Fruit fly (Drosophila melanogaster) whole organism, prepupa: ENCODE data around the gene CG14961.

Source experiments
- Blimp-1 ChIP-seq: fragments of 200-800 bp; sonication (Bioruptor generic); optimal IDR thresholded peaks from 3 replicates; lab custom pipeline; 2017; ENCODE audit warnings: missing biosample characterization, missing genetic modification characterization, mild to moderate bottlenecking, moderate library complexity, missing genetic modification reagents
- CG10631 ChIP-seq: fragments of 200-800 bp; sonication (Bioruptor generic); optimal IDR thresholded peaks from 2 replicates; lab custom pipeline; 2016; ENCODE audit warnings: missing biosample characterization, missing genetic modification characterization
- CG11294 ChIP-seq: fragments of 200-800 bp; sonication (Bioruptor generic); IDR thresholded peaks from 2 replicates; pipeline ENCODE4 v1.3.6; 2022; ENCODE audit warnings: missing biosample characterization, missing genetic modification characterization
- CG11762 ChIP-seq: fragments of 200-800 bp; sonication (Bioruptor generic); optimal IDR thresholded peaks from 3 replicates; lab custom pipeline; 2016; ENCODE audit warnings: missing biosample characterization, missing genetic modification characterization; ENCODE audit not compliant: insufficient read depth
- CG11902 ChIP-seq: fragments of 200-800 bp; sonication (Bioruptor generic); optimal IDR thresholded peaks from 3 replicates; lab custom pipeline; 2016; ENCODE audit warnings: missing biosample characterization, missing genetic modification characterization
- CG15336 ChIP-seq: fragments of 200-800 bp; sonication (Bioruptor generic); IDR thresholded peaks from 2 replicates; pipeline ENCODE4 v1.3.6; 2022; ENCODE audit warnings: missing biosample characterization, missing genetic modification characterization
- CG1621 ChIP-seq: fragments of 200-800 bp; sonication (Bioruptor generic); optimal IDR thresholded peaks from 3 replicates; lab custom pipeline; 2018; ENCODE audit warnings: missing biosample characterization, mild to moderate bottlenecking, missing genetic modification characterization
- CG16779 ChIP-seq: fragments of 200-800 bp; sonication (Bioruptor generic); optimal IDR thresholded peaks from 3 replicates; lab custom pipeline; 2017; ENCODE audit warnings: missing biosample characterization, mild to moderate bottlenecking, missing genetic modification characterization
- CG3032 ChIP-seq: fragments of 200-800 bp; optimal IDR thresholded peaks from 2 replicates; lab custom pipeline; 2019; ENCODE audit warnings: missing biosample characterization, mild to moderate bottlenecking, missing genetic modification characterization, moderate library complexity
- CG31627 ChIP-seq: fragments of 200-800 bp; sonication (Bioruptor generic); optimal IDR thresholded peaks from 3 replicates; lab custom pipeline; 2016; ENCODE audit warnings: missing biosample characterization, missing genetic modification characterization
- CG32006 ChIP-seq: fragments of 200-800 bp; sonication (Bioruptor generic); optimal IDR thresholded peaks from 3 replicates; lab custom pipeline; 2017; ENCODE audit warnings: missing biosample characterization, mild to moderate bottlenecking, missing genetic modification characterization
- CG34406 ChIP-seq: fragments of 200-800 bp; sonication (Bioruptor generic); optimal IDR thresholded peaks from 3 replicates; lab custom pipeline; 2016; ENCODE audit warnings: missing biosample characterization, missing genetic modification characterization
- CG3919 ChIP-seq: fragments of 200-800 bp; sonication (Bioruptor generic); optimal IDR thresholded peaks from 3 replicates; lab custom pipeline; 2016; ENCODE audit warnings: missing biosample characterization, missing genetic modification characterization
- CG6163 ChIP-seq: fragments of 200-800 bp; sonication (Bioruptor generic); IDR thresholded peaks from 3 replicates; pipeline ENCODE4 v1.3.6; 2022; ENCODE audit warnings: missing biosample characterization, missing genetic modification characterization
- CG6276 ChIP-seq: fragments of 200-800 bp; sonication (Bioruptor generic); optimal IDR thresholded peaks from 2 replicates; lab custom pipeline; 2017; ENCODE audit warnings: missing biosample characterization, mild to moderate bottlenecking, missing genetic modification characterization
- CG6808 ChIP-seq: fragments of 200-800 bp; sonication (Bioruptor generic); optimal IDR thresholded peaks from 3 replicates; lab custom pipeline; 2017; ENCODE audit warnings: missing biosample characterization, missing genetic modification characterization, mild to moderate bottlenecking, moderate library complexity, missing genetic modification reagents
- CG6854 ChIP-seq: fragments of 200-800 bp; sonication (Bioruptor generic); optimal IDR thresholded peaks from 2 replicates; lab custom pipeline; 2017; ENCODE audit warnings: missing biosample characterization, mild to moderate bottlenecking, missing genetic modification characterization
- CG8119 ChIP-seq: fragments of 200-800 bp; sonication (Bioruptor generic); IDR thresholded peaks from 3 replicates; pipeline ENCODE4 v1.3.6; 2022; ENCODE audit warnings: missing biosample characterization, missing genetic modification characterization
- CG8319 ChIP-seq: fragments of 200-800 bp; sonication (Bioruptor generic); optimal IDR thresholded peaks from 3 replicates; lab custom pipeline; 2016; ENCODE audit warnings: missing biosample characterization, missing genetic modification characterization
- CG8632 ChIP-seq: fragments of 200-800 bp; sonication (Bioruptor generic); optimal IDR thresholded peaks from 3 replicates; lab custom pipeline; 2016; ENCODE audit warnings: missing biosample characterization, missing genetic modification characterization
- CG9139 ChIP-seq: fragments of 200-800 bp; sonication (Bioruptor generic); optimal IDR thresholded peaks from 3 replicates; lab custom pipeline; 2017; ENCODE audit warnings: missing biosample characterization, mild to moderate bottlenecking, missing genetic modification characterization
- Eip75B ChIP-seq: fragments of 200-800 bp; sonication (Bioruptor generic); optimal IDR thresholded peaks from 3 replicates; lab custom pipeline; 2016; ENCODE audit warnings: missing biosample characterization, missing genetic modification characterization
- Eip78C ChIP-seq: fragments of 200-800 bp; sonication (Bioruptor generic); peaks from one replicate; lab custom pipeline; 2016; ENCODE audit warnings: missing biosample characterization, missing genetic modification characterization
- Eip93F ChIP-seq: fragments of 200-800 bp; sonication (Bioruptor generic); optimal IDR thresholded peaks from 2 replicates; lab custom pipeline; 2016; ENCODE audit warnings: missing biosample characterization, mild to moderate bottlenecking, missing genetic modification characterization
- Ets21C ChIP-seq: fragments of 200-800 bp; sonication (Bioruptor generic); optimal IDR thresholded peaks from 3 replicates; lab custom pipeline; 2016; ENCODE audit warnings: missing biosample characterization, missing genetic modification characterization
- Ets96B ChIP-seq: fragments of 200-800 bp; optimal IDR thresholded peaks from 2 replicates; lab custom pipeline; 2019; ENCODE audit warnings: missing biosample characterization, mild to moderate bottlenecking, missing genetic modification characterization, moderate library complexity
- Hr38 ChIP-seq: sonication (Bioruptor generic); optimal IDR thresholded peaks from 2 replicates; lab custom pipeline; 2016; ENCODE audit warnings: missing biosample characterization, missing genetic modification characterization
- Lpt ChIP-seq: fragments of 200-800 bp; sonication (Bioruptor generic); optimal IDR thresholded peaks from 3 replicates; lab custom pipeline; 2016; ENCODE audit warnings: missing biosample characterization, missing genetic modification characterization
- Met ChIP-seq: fragments of 200-800 bp; sonication (Bioruptor generic); optimal IDR thresholded peaks from 3 replicates; lab custom pipeline; 2016; ENCODE audit warnings: missing biosample characterization, missing genetic modification characterization
- OdsH ChIP-seq: fragments of 200-800 bp; sonication (Bioruptor generic); optimal IDR thresholded peaks from 3 replicates; lab custom pipeline; 2016; ENCODE audit warnings: missing biosample characterization, missing genetic modification characterization
- Smox ChIP-seq: fragments of 200-800 bp; sonication (Bioruptor generic); optimal IDR thresholded peaks from 3 replicates; lab custom pipeline; 2016; ENCODE audit warnings: missing biosample characterization, missing genetic modification characterization
- Sox102F ChIP-seq: fragments of 200-800 bp; sonication (Bioruptor generic); optimal IDR thresholded peaks from 2 replicates; lab custom pipeline; 2016; ENCODE audit warnings: missing biosample characterization, mild to moderate bottlenecking, missing genetic modification characterization
- Sox14 ChIP-seq: fragments of 200-800 bp; sonication (Bioruptor generic); optimal IDR thresholded peaks from 3 replicates; lab custom pipeline; 2016; ENCODE audit warnings: missing biosample characterization, missing genetic modification characterization
- Sox15 ChIP-seq: fragments of 200-800 bp; sonication (Bioruptor generic); optimal IDR thresholded peaks from 3 replicates; lab custom pipeline; 2016; ENCODE audit warnings: missing biosample characterization, missing genetic modification characterization
- achi ChIP-seq: fragments of 200-800 bp; sonication (Bioruptor generic); optimal IDR thresholded peaks from 3 replicates; lab custom pipeline; 2016; ENCODE audit warnings: missing biosample characterization, missing genetic modification characterization
- acj6 ChIP-seq: fragments of 200-800 bp; sonication (Bioruptor generic); optimal IDR thresholded peaks from 3 replicates; lab custom pipeline; 2016; ENCODE audit warnings: missing biosample characterization, missing genetic modification characterization
- cyc ChIP-seq: fragments of 200-800 bp; sonication (Bioruptor generic); optimal IDR thresholded peaks from 3 replicates; lab custom pipeline; 2016; ENCODE audit warnings: missing biosample characterization, missing genetic modification characterization
- dac ChIP-seq: fragments of 200-800 bp; sonication (Bioruptor generic); optimal IDR thresholded peaks from 2 replicates; lab custom pipeline; 2017; ENCODE audit warnings: missing biosample characterization, mild to moderate bottlenecking, missing genetic modification characterization
- dsx ChIP-seq: fragments of 200-800 bp; optimal IDR thresholded peaks from 3 replicates; lab custom pipeline; 2019; ENCODE audit warnings: missing biosample characterization, mild to moderate bottlenecking, missing genetic modification characterization, moderate library complexity; ENCODE audit not compliant: poor library complexity, severe bottlenecking
- eg ChIP-seq: fragments of 200-800 bp; sonication (Bioruptor generic); IDR thresholded peaks from 3 replicates; pipeline ENCODE4 v1.3.6; 2022; ENCODE audit warnings: missing biosample characterization, missing genetic modification characterization
- esn ChIP-seq: fragments of 200-800 bp; sonication (Bioruptor generic); optimal IDR thresholded peaks from 2 replicates; lab custom pipeline; 2016; ENCODE audit warnings: missing biosample characterization, mild to moderate bottlenecking, missing genetic modification characterization, moderate library complexity
- fd59A ChIP-seq: fragments of 200-800 bp; sonication (Bioruptor generic); optimal IDR thresholded peaks from 2 replicates; lab custom pipeline; 2017; ENCODE audit warnings: missing biosample characterization, mild to moderate bottlenecking, missing genetic modification characterization, missing genetic modification reagents
- fd85E ChIP-seq: fragments of 200-800 bp; sonication (Bioruptor generic); optimal IDR thresholded peaks from 3 replicates; lab custom pipeline; 2016; ENCODE audit warnings: missing biosample characterization, missing genetic modification characterization
- fkh ChIP-seq: fragments of 200-800 bp; sonication (Bioruptor generic); optimal IDR thresholded peaks from 3 replicates; lab custom pipeline; 2017; ENCODE audit warnings: missing biosample characterization, mild to moderate bottlenecking, missing genetic modification characterization, moderate library complexity
- net ChIP-seq: fragments of 200-800 bp; sonication (Bioruptor generic); optimal IDR thresholded peaks from 3 replicates; lab custom pipeline; 2016; ENCODE audit warnings: missing biosample characterization, missing genetic modification characterization
- pdm3 ChIP-seq: fragments of 200-800 bp; sonication (Bioruptor generic); optimal IDR thresholded peaks from 3 replicates; lab custom pipeline; 2016; ENCODE audit warnings: missing biosample characterization, missing genetic modification characterization
- salr ChIP-seq, 2 experiments: fragments of 200-800 bp; sonication (Bioruptor generic); optimal IDR thresholded peaks; 3 replicates each; lab custom pipeline; 2016 to 2018; ENCODE audit warnings: missing biosample characterization in 2 of 2, missing genetic modification characterization in 2 of 2, mild to moderate bottlenecking in 1 of 2
- spab ChIP-seq: fragments of 200-800 bp; sonication (Bioruptor generic); optimal IDR thresholded peaks from 2 replicates; lab custom pipeline; 2017; ENCODE audit warnings: missing biosample characterization, mild to moderate bottlenecking, missing genetic modification characterization, missing genetic modification reagents
- ss ChIP-seq, 2 experiments: fragments of 200-800 bp; sonication (Bioruptor generic); optimal IDR thresholded peaks; 2 replicates in 1 of 2; 3 replicates in 1 of 2; lab custom pipeline; 2017 to 2018; ENCODE audit warnings: mild to moderate bottlenecking in 2 of 2, missing biosample characterization in 2 of 2, missing genetic modification characterization in 2 of 2, moderate library complexity in 1 of 2
- svp ChIP-seq: fragments of 200-800 bp; sonication (Bioruptor generic); peaks from one replicate; lab custom pipeline; 2016; ENCODE audit warnings: missing biosample characterization, missing genetic modification characterization
- topi ChIP-seq: fragments of 200-800 bp; sonication (Bioruptor generic); optimal IDR thresholded peaks from 3 replicates; lab custom pipeline; 2016; ENCODE audit warnings: missing biosample characterization, missing genetic modification characterization
- vri ChIP-seq: fragments of 200-800 bp; sonication (Bioruptor generic); optimal IDR thresholded peaks from 3 replicates; lab custom pipeline; 2016; ENCODE audit warnings: missing biosample characterization, mild to moderate bottlenecking, missing genetic modification characterization

CG14961 gene

DNA sequence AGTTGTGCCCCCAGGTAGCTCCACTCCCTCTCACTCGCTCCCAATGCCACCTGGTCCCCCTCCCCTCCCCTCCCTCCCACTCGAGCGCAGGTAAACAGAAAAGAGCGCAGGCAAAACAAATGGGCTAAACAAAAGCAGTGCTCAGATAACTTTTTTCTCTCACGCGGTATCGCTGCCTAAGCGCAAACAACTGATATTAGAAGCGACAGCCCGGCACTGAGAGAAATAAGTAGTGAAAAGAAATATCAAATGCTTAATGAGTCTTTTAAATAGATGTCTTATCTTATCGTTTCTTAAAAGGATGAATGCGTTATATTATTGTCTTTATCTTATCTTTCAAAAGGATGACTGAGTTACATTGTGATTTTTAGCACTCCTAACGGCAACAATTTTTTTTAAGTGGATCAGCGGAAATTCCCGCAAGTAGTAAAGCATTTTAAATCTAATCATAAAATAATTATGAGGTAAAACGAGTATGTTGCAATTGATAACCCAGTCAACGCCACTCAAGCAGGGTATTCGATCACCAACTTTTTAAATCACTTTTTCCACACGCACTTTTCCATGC is 28.6 kb upstream of the CG14961 start:
- TF ChIP-seq pdm3 (GFP tag; lab: Kevin White, UChicago): peak; percentile 52
- peak; percentile 39 for TF ChIP-seq net (GFP tag; lab: Kevin White, UChicago)
- no peak for TF ChIP-seq CG34406 (GFP tag; lab: Kevin White, UChicago)
- peak; percentile 74 for TF ChIP-seq CG32006
- peak; percentile 83 for TF ChIP-seq CG15336 (GFP tag; lab: Robert Waterston, UW)
- peak in 1 of 2 experiments; percentile 69 for TF ChIP-seq salr (GFP tag; optimal IDR thresholded peaks at IDR 0.05; lab: Kevin White, UChicago)
- peak; percentile 32 for TF ChIP-seq Met (GFP tag; lab: Kevin White, UChicago)
- peak; percentile 29 for TF ChIP-seq CG10631
- no peak for TF ChIP-seq CG11762 (GFP tag; lab: Kevin White, UChicago)
- peak; percentile 12 for TF ChIP-seq dac (GFP tag; lab: Kevin White, UChicago)
- no peak for TF ChIP-seq CG1621 (tag; lab: Kevin White, UChicago)
- peak; percentile 79; the same call in 2 of the 3 replicates for TF ChIP-seq eg (GFP tag; lab: Robert Waterston, UW)
- peak; percentile 61 for TF ChIP-seq Eip78C (GFP tag; lab: Kevin White, UChicago)
- no peak for TF ChIP-seq CG31627 (GFP tag; lab: Kevin White, UChicago)
- no peak for TF ChIP-seq CG8319 (GFP tag; lab: Kevin White, UChicago)
- TF ChIP-seq CG6808 (GFP tag; lab: Kevin White, UChicago): no peak
- TF ChIP-seq Smox: peak; percentile 14
- no peak for TF ChIP-seq Sox102F (GFP tag; lab: Kevin White, UChicago)
- TF ChIP-seq acj6 (GFP tag; lab: Kevin White, UChicago): peak; percentile 20
- TF ChIP-seq topi: peak; percentile 27
- TF ChIP-seq CG9139 (GFP tag; lab: Kevin White, UChicago): no peak
- TF ChIP-seq dsx (GFP tag; lab: Kevin White, UChicago): no peak
- TF ChIP-seq cyc: no peak
- TF ChIP-seq fd59A: no peak
- no peak for TF ChIP-seq Ets21C (GFP tag; lab: Kevin White, UChicago)
- TF ChIP-seq CG6276 (GFP tag; lab: Kevin White, UChicago): peak; percentile 77
- peak; percentile 92 for TF ChIP-seq fkh (GFP tag; lab: Kevin White, UChicago)
- TF ChIP-seq CG11902 (GFP tag; lab: Kevin White, UChicago): no peak
- peak; percentile 59; the same call in 2 of the 3 replicates for TF ChIP-seq CG6163 (GFP tag; lab: Robert Waterston, UW)
- no peak for TF ChIP-seq spab
- TF ChIP-seq Hr38 (GFP tag; lab: Kevin White, UChicago): no peak
- peak; percentile 66 for TF ChIP-seq vri (GFP tag; lab: Kevin White, UChicago)
- TF ChIP-seq svp (GFP tag; lab: Kevin White, UChicago): peak; percentile 62
- peak; percentile 61 for TF ChIP-seq Lpt
- peak; percentile 80 for TF ChIP-seq CG8119 (GFP tag; lab: Robert Waterston, UW)
- no peak for TF ChIP-seq Sox15 (GFP tag; lab: Kevin White, UChicago)
- TF ChIP-seq CG16779 (tag; lab: Kevin White, UChicago): no peak
- TF ChIP-seq CG11294 (GFP tag; lab: Robert Waterston, UW): peak; percentile 43; the same call in 1 of the 2 replicates
- TF ChIP-seq achi (GFP tag; lab: Kevin White, UChicago): peak; percentile 42
- TF ChIP-seq esn: peak; percentile 13
- TF ChIP-seq OdsH (GFP tag; lab: Kevin White, UChicago): peak; percentile 63
- TF ChIP-seq Sox14: peak; percentile 45
- TF ChIP-seq CG3919 (GFP tag; lab: Kevin White, UChicago): peak; percentile 36
- no peak for TF ChIP-seq fd85E (GFP tag; lab: Kevin White, UChicago)
- TF ChIP-seq ss (GFP tag; optimal IDR thresholded peaks at IDR 0.05; lab: Kevin White, UChicago): no peak
- no peak for TF ChIP-seq CG3032
- no peak for TF ChIP-seq Blimp-1 (GFP tag; lab: Kevin White, UChicago)
- TF ChIP-seq Ets96B (tag; lab: Kevin White, UChicago): peak; percentile 4
- no peak for TF ChIP-seq CG8632 (GFP tag; lab: Kevin White, UChicago)
- TF ChIP-seq Eip75B: peak; percentile 19
- no peak for TF ChIP-seq Eip93F
- TF ChIP-seq CG6854 (GFP tag; lab: Kevin White, UChicago): no peak
